Worm (Caenorhabditis elegans): ENCODE results near the gene zhit-3.

Gene zhit-3

DNA sequence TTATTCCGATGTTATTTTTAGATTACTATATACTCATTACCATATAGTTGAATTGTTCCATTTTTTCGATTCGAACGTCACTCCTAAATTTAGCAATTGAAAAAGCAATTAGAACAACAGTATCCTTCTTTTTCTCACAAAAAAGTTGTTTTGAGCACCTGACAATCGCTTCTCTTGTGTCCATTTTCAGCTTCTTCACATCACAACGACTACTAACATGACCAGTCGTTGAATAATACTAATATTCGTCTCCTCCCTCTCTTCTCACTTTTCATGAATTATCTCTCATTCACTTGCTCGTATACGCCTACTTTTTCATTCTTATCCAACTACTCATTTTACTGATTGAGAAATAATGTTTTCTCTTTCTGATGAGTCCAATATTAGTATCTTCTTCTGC lies 4.8 kb upstream of the zhit-3 start, which contains the start of gene ZK856.14:
ZK856.14 (plus strand) TSS at position 301 of the 400 bp plus-strand sequence.
- TF ChIP-seq nhr-102 (tag; optimal IDR thresholded peaks at IDR 0.05) (no peak), dve-1 (tag; optimal IDR thresholded peaks at IDR 0.05; ENCODE audit: insufficient read depth) (no peak), ztf-7 (tag; optimal IDR thresholded peaks at IDR 0.05) (no peak), hlh-11 (tag; optimal IDR thresholded peaks at IDR 0.05) (no peak), aha-1 (tag) (no peak), nhr-77 (tag; optimal IDR thresholded peaks at IDR 0.05) (no peak), skn-1 (tag; optimal IDR thresholded peaks at IDR 0.05) (no peak), mes-2 (tag; optimal IDR thresholded peaks at IDR 0.05; ENCODE audit: poor library complexity, severe bottlenecking) (no peak), nhr-76 (tag; optimal IDR thresholded peaks at IDR 0.05) (no peak), dpl-1 (GFP tag; optimal IDR thresholded peaks at IDR 0.05) (no peak), nhr-10 (tag; optimal IDR thresholded peaks at IDR 0.05) (no peak), lin-13 (GFP tag; optimal IDR thresholded peaks at IDR 0.05) (no peak), unc-62 (GFP tag; optimal IDR thresholded peaks at IDR 0.05 in 1 of 2) (no peak), unc-62 (tag; optimal IDR thresholded peaks at IDR 0.05) (no peak), tag-97 (GFP tag; IDR thresholded peaks at IDR 0.05) (no peak), spr-1 (tag; optimal IDR thresholded peaks at IDR 0.05) (no peak), dmd-9 (GFP tag; IDR thresholded peaks at IDR 0.05) (no peak), jun-1 (tag; optimal IDR thresholded peaks at IDR 0.05) (no peak), spr-3 (GFP tag; optimal IDR thresholded peaks at IDR 0.05) (no peak), egl-27 (tag; optimal IDR thresholded peaks at IDR 0.05) (no peak)

DNA sequence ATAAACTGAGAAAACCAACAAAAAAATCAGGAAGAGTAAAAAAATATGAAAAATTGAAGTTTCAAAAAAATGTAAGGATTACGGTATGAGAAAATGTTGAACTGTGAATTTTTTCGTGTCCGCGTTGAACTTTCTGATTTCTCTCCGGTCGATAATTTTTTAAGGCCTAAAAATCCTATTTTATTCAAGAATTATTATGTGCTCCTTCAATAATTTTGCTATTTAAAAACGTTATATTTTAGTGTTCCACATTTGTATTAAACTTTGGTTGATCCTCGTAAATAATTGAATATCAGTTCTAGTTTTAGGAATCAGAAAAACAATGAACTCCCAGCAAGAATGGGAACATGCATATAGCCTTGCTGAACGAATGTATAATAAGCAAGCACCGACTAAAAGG lies 700 bp upstream of the zhit-3 start, which contains the start of gene hpo-40:
hpo-40 (plus strand) TSS at position 301 of the 400 bp plus-strand sequence.
- TF ChIP-seq hlh-30 (tag; optimal IDR thresholded peaks at IDR 0.05; ENCODE audit: insufficient read depth), result no peak
- TF ChIP-seq pha-4 (GFP tag; IDR thresholded peaks at IDR 0.05), result no peak
- TF ChIP-seq pha-4 (tag; optimal IDR thresholded peaks at IDR 0.05), result no peak
- TF ChIP-seq lin-39 (tag; optimal IDR thresholded peaks at IDR 0.05), result no peak
- TF ChIP-seq F10B5.3 (tag; optimal IDR thresholded peaks at IDR 0.05), result no peak
- no peak for TF ChIP-seq daf-16 (GFP tag; optimal IDR thresholded peaks at IDR 0.05)
- TF ChIP-seq daf-16 (tag; optimal IDR thresholded peaks at IDR 0.05), result no peak
- no peak for TF ChIP-seq php-3 (GFP tag; IDR thresholded peaks at IDR 0.05)
- TF ChIP-seq ztf-11 (tag; optimal IDR thresholded peaks at IDR 0.05), result no peak
- TF ChIP-seq lin-15B (tag; optimal IDR thresholded peaks at IDR 0.05), result no peak
- TF ChIP-seq nhr-102 (tag; optimal IDR thresholded peaks at IDR 0.05), result no peak
- no peak for TF ChIP-seq cey-2 (tag; optimal IDR thresholded peaks at IDR 0.05; ENCODE audit: borderline replicate concordance, insufficient read depth)
- TF ChIP-seq dmd-6 (GFP tag; IDR thresholded peaks at IDR 0.05), result no peak
- no peak for TF ChIP-seq ztf-7 (tag; optimal IDR thresholded peaks at IDR 0.05)
- TF ChIP-seq spr-1 (tag; optimal IDR thresholded peaks at IDR 0.05), result no peak
- TF ChIP-seq nhr-111 (GFP tag; optimal IDR thresholded peaks at IDR 0.05), result no peak
- TF ChIP-seq nhr-10 (tag; optimal IDR thresholded peaks at IDR 0.05), result no peak
- no peak for TF ChIP-seq daf-12 (tag; optimal IDR thresholded peaks at IDR 0.05)
- no peak for TF ChIP-seq F26F4.8 (GFP tag; conservative IDR thresholded peaks at IDR 0.05)
- TF ChIP-seq unc-130 (GFP tag; optimal IDR thresholded peaks at IDR 0.05), result no peak
- TF ChIP-seq lim-7 (GFP tag; IDR thresholded peaks at IDR 0.05), result no peak

DNA sequence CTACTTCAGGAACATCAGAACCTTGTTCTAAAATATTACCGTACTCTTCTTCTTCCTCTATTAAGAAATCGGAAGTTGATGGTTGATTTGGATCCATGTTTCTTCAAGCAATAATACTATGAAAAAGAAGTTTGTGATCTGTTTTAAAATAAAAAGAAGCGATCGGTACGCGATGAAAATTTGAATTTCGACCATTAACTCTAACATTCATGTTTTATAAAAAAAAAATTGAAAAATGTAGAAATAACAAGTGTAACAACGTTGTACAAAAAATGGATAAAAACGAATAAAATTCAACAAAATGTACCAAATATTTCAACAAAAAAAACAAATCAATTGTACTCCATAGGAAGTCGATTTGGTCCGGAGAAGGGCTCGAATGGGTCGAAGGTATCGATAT lies 1.7 kb downstream of the zhit-3 start, which contains the start of gene tftc-3:
tftc-3 (minus strand) TSS at position 101 of the 400 bp plus-strand sequence.
- TF ChIP-seq zfp-2 (tag; optimal IDR thresholded peaks at IDR 0.05), result no peak
- TF ChIP-seq Y5F2A.4 (GFP tag; optimal IDR thresholded peaks at IDR 0.05), result no peak
- TF ChIP-seq duxl-1 (tag; optimal IDR thresholded peaks at IDR 0.05; ENCODE audit: poor library complexity), result peak; percentile 35
- no peak for TF ChIP-seq fkh-10 (GFP tag; optimal IDR thresholded peaks at IDR 0.05)

Measured in whole organism, L4 larva.